Worm (Caenorhabditis elegans) whole organism, mixed stage, embryonic: ENCODE data around the gene taf-7.1.

Experiments used
- M03D4.4 ChIP-seq: sonication (generic microtip); optimal IDR thresholded peaks from 2 replicates; lab custom pipeline; 2017; ENCODE audit warnings: mild to moderate bottlenecking, missing genetic modification characterization, missing compliant biosample characterization
- bed-3 ChIP-seq: fragments of 200-800 bp; sonication (Bioruptor generic); optimal IDR thresholded peaks from 3 replicates; lab custom pipeline; 2018; ENCODE audit warnings: mild to moderate bottlenecking, missing genetic modification characterization, moderate library complexity, missing compliant biosample characterization
- blmp-1 ChIP-seq: fragments of 150-350 bp; optimal IDR thresholded peaks from 2 replicates; lab custom pipeline; 2014; ENCODE audit warnings: missing biosample characterization, missing genetic modification characterization
- ceh-43 ChIP-seq: fragments of 200-800 bp; sonication (Bioruptor generic); optimal IDR thresholded peaks from 2 replicates; lab custom pipeline; 2018; ENCODE audit warnings: mild to moderate bottlenecking, missing genetic modification characterization, moderate library complexity, missing compliant biosample characterization
- ceh-83 ChIP-seq: fragments of 200-800 bp; sonication (Bioruptor generic); optimal IDR thresholded peaks from 2 replicates; lab custom pipeline; 2018; ENCODE audit warnings: mild to moderate bottlenecking, missing genetic modification characterization, missing compliant biosample characterization
- cnd-1 ChIP-seq: fragments of 200-800 bp; sonication (Bioruptor generic); optimal IDR thresholded peaks from 2 replicates; lab custom pipeline; 2018; ENCODE audit warnings: mild to moderate bottlenecking, missing genetic modification characterization, missing compliant biosample characterization
- drap-1 ChIP-seq: fragments of 200-800 bp; sonication (Bioruptor generic); optimal IDR thresholded peaks from 3 replicates; lab custom pipeline; 2018; ENCODE audit warnings: mild to moderate bottlenecking, missing genetic modification characterization, missing compliant biosample characterization
- elt-1 ChIP-seq: sonication (generic microtip); optimal IDR thresholded peaks from 2 replicates; lab custom pipeline; 2017; ENCODE audit warnings: missing genetic modification characterization, mild to moderate bottlenecking, missing compliant biosample characterization, antibody characterized with exemption, moderate library complexity, borderline replicate concordance; ENCODE audit not compliant: insufficient read depth
- elt-3 ChIP-seq: fragments of 150-350 bp; optimal IDR thresholded peaks from 2 replicates; lab custom pipeline; 2014; ENCODE audit warnings: missing biosample characterization, missing genetic modification characterization
- flh-1 ChIP-seq: fragments of 200-800 bp; sonication (Bioruptor generic); optimal IDR thresholded peaks from 2 replicates; lab custom pipeline; 2018; ENCODE audit warnings: mild to moderate bottlenecking, missing genetic modification characterization, moderate library complexity, missing compliant biosample characterization
- ham-2 ChIP-seq: fragments of 200-800 bp; sonication (Bioruptor generic); optimal IDR thresholded peaks from 2 replicates; lab custom pipeline; 2018; ENCODE audit warnings: mild to moderate bottlenecking, missing genetic modification characterization, missing compliant biosample characterization
- hlh-1 ChIP-seq: fragments of 150-350 bp; optimal IDR thresholded peaks from 2 replicates; lab custom pipeline; 2014; ENCODE audit warnings: missing biosample characterization, missing genetic modification reagents, missing genetic modification characterization
- lin-13 ChIP-seq: fragments of 150-350 bp; optimal IDR thresholded peaks from 2 replicates; lab custom pipeline; 2014; ENCODE audit warnings: missing biosample characterization, missing genetic modification characterization
- lin-32 ChIP-seq: fragments of 200-800 bp; sonication (Bioruptor generic); optimal IDR thresholded peaks from 2 replicates; lab custom pipeline; 2018; ENCODE audit warnings: mild to moderate bottlenecking, missing genetic modification characterization, missing compliant biosample characterization
- lsy-2 ChIP-seq: fragments of 150-350 bp; optimal IDR thresholded peaks from 2 replicates; lab custom pipeline; 2014; ENCODE audit warnings: missing biosample characterization, missing genetic modification characterization
- mab-5 ChIP-seq: fragments of 150-350 bp; optimal IDR thresholded peaks from 2 replicates; lab custom pipeline; 2014; ENCODE audit warnings: missing biosample characterization, missing genetic modification characterization
- mep-1 ChIP-seq: fragments of 150-350 bp; optimal IDR thresholded peaks from 2 replicates; lab custom pipeline; 2017; ENCODE audit warnings: missing biosample characterization, missing genetic modification reagents, missing genetic modification characterization, inconsistent platforms
- mls-2 ChIP-seq: sonication (generic microtip); optimal IDR thresholded peaks from 2 replicates; lab custom pipeline; 2016; ENCODE audit warnings: mild to moderate bottlenecking, missing genetic modification characterization, moderate library complexity, missing compliant biosample characterization
- nhr-12 ChIP-seq: fragments of 150-350 bp; optimal IDR thresholded peaks from 2 replicates; lab custom pipeline; 2014; ENCODE audit warnings: missing biosample characterization, missing genetic modification characterization
- nhr-2 ChIP-seq: fragments of 150-350 bp; optimal IDR thresholded peaks from 2 replicates; lab custom pipeline; 2014; ENCODE audit warnings: missing biosample characterization, missing genetic modification characterization
- nhr-237 ChIP-seq: fragments of 150-350 bp; optimal IDR thresholded peaks from 2 replicates; lab custom pipeline; 2014; ENCODE audit warnings: missing biosample characterization, missing genetic modification characterization
- nhr-28 ChIP-seq: fragments of 150-350 bp; optimal IDR thresholded peaks from 2 replicates; lab custom pipeline; 2014; ENCODE audit warnings: missing biosample characterization, missing genetic modification characterization
- nhr-76 ChIP-seq: sonication (generic microtip); optimal IDR thresholded peaks from 2 replicates; lab custom pipeline; 2017; ENCODE audit warnings: missing biosample characterization, missing genetic modification characterization
- pha-4 ChIP-seq: fragments of 150-350 bp; optimal IDR thresholded peaks from 2 replicates; lab custom pipeline; 2018; ENCODE audit warnings: missing biosample characterization, missing genetic modification reagents, missing genetic modification characterization
- sem-2 ChIP-seq: fragments of 200-800 bp; sonication (Bioruptor generic); optimal IDR thresholded peaks from 2 replicates; lab custom pipeline; 2018; ENCODE audit warnings: mild to moderate bottlenecking, missing genetic modification characterization, missing compliant biosample characterization
- snpc-4 ChIP-seq: fragments of 150-350 bp; optimal IDR thresholded peaks from 2 replicates; lab custom pipeline; 2014; ENCODE audit warnings: missing biosample characterization, missing genetic modification characterization
- tbx-8 ChIP-seq: fragments of 200-800 bp; sonication (Bioruptor generic); optimal IDR thresholded peaks from 2 replicates; lab custom pipeline; 2018; ENCODE audit warnings: mild to moderate bottlenecking, missing genetic modification characterization, moderate library complexity, missing compliant biosample characterization
- unc-120 ChIP-seq: sonication (generic microtip); optimal IDR thresholded peaks from 2 replicates; lab custom pipeline; 2017; ENCODE audit warnings: missing genetic modification characterization, missing compliant biosample characterization; ENCODE audit not compliant: poor library complexity, severe bottlenecking
- unc-39 ChIP-seq: fragments of 150-350 bp; optimal IDR thresholded peaks from 2 replicates; lab custom pipeline; 2014; ENCODE audit warnings: missing biosample characterization, missing genetic modification characterization
- unc-62 ChIP-seq: fragments of 150-350 bp; optimal IDR thresholded peaks from 2 replicates; lab custom pipeline; 2014; ENCODE audit warnings: missing biosample characterization, missing genetic modification reagents, missing genetic modification characterization
- zip-8 ChIP-seq: fragments of 150-350 bp; optimal IDR thresholded peaks from 2 replicates; lab custom pipeline; 2014; ENCODE audit warnings: missing biosample characterization, missing genetic modification characterization
- ztf-11 ChIP-seq: fragments of 150-350 bp; optimal IDR thresholded peaks from 2 replicates; lab custom pipeline; 2014; ENCODE audit warnings: missing biosample characterization, missing genetic modification characterization

The taf-7.1 gene

DNA sequence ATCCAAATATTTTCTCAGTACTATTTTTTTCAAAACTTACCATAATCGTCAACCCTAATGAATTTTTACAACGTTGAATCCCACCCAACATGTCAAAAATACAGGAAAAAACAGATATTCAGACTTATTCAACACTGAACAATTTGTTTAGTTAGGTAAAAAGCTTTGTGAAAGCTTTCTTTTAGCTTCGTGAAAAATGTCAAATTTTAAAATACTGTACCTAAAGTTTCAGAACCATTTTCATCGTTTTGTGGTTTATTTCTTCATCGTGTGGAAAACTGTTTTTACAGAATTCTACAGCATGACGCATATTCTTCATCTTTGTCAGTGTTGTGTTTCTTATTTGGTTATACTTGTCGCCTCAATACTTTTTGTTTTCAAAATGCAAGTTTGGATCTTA is 13.3 kb upstream of the taf-7.1 start, which contains the start of gene F54F7.14:
Gene F54F7.14, plus strand, starts transcription at position 301 of the 400 bp plus-strand sequence.
- TF ChIP-seq snpc-4 (tag; lab: Kevin White, UChicago), result no peak
- TF ChIP-seq tbx-8 (GFP tag; lab: Kevin White, UChicago), result no peak
- no peak for TF ChIP-seq nhr-76 (tag; lab: Kevin White, UChicago)
- TF ChIP-seq ceh-43 (GFP tag; lab: Kevin White, UChicago), result no peak
- no peak for TF ChIP-seq elt-1 (tag; lab: Kevin White, UChicago)
- no peak for TF ChIP-seq lin-13 (tag; lab: Kevin White, UChicago)
- TF ChIP-seq unc-39 (tag; lab: Kevin White, UChicago), result no peak
- no peak for TF ChIP-seq mab-5 (tag; lab: Kevin White, UChicago)
- TF ChIP-seq nhr-237 (tag; lab: Kevin White, UChicago), result no peak
- no peak for TF ChIP-seq elt-3
- no peak for TF ChIP-seq ham-2 (GFP tag; lab: Kevin White, UChicago)
- TF ChIP-seq nhr-28 (tag; lab: Kevin White, UChicago), result no peak
- TF ChIP-seq ztf-11, result no peak
- no peak for TF ChIP-seq lin-32
- TF ChIP-seq nhr-2, result no peak
- no peak for TF ChIP-seq cnd-1 (tag; lab: Kevin White, UChicago)
- TF ChIP-seq unc-62, result no peak
- no peak for TF ChIP-seq zip-8 (tag; lab: Kevin White, UChicago)
- TF ChIP-seq lsy-2 (tag; lab: Kevin White, UChicago), result no peak

DNA sequence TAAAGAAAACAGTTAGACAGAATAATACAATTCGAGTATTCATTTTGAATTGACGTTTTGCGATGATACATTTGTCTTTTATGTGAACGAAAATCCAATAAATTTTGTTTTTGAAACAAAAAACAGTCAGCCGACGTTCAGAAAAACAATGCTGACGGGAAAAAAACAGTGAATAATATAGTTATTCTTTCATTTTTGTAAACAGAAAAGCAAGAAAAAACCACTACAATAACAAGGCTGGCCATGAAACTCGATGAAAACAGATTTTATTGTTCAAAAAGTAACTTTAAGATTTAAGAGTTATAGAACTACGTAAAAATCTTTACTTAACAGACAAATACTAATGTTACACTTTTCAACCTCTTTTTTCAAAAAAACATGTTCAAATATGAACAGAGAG is 12.8 kb upstream of the taf-7.1 start, which contains the start of gene F54F7.3:
Gene F54F7.3, minus strand, starts transcription at position 101 of the 400 bp plus-strand sequence.
- TF ChIP-seq ceh-83 (GFP tag; lab: Kevin White, UChicago) (no peak), zip-8 (tag; lab: Kevin White, UChicago) (no peak), unc-62 (no peak), nhr-12 (tag; lab: Kevin White, UChicago) (no peak), mls-2 (no peak), nhr-28 (tag; lab: Kevin White, UChicago) (no peak), cnd-1 (tag; lab: Kevin White, UChicago) (no peak)

DNA sequence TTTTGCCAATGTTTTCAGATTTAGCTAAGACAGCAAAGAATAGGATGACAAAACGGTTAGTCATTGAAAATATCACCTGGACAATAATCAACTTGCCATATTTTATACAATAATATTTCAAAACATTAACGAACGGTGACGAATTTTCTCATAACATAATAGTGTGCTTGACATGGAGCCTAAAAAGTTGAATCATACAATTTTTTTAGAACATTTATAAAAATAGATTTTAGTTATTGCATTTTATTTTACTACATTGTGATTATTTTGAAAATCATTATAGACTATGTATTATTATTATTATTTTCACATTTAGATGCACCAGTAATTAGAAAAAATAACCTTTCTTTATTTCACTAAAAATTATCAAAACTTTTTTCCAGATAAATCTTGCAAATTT is 11.3 kb upstream of the taf-7.1 start, which contains the start of gene F54F7.9:
Gene F54F7.9, minus strand, starts transcription at position 101 of the 400 bp plus-strand sequence.
- TF ChIP-seq bed-3 (no peak), lsy-2 (tag; lab: Kevin White, UChicago) (no peak), lin-32 (no peak), hlh-1 (tag; lab: Kevin White, UChicago) (no peak), nhr-2 (no peak), unc-120 (tag; lab: Kevin White, UChicago) (no peak), nhr-12 (tag; lab: Kevin White, UChicago) (no peak), nhr-237 (tag; lab: Kevin White, UChicago) (no peak), drap-1 (GFP tag; lab: Kevin White, UChicago) (no peak), ztf-11 (no peak), flh-1 (GFP tag; lab: Kevin White, UChicago) (no peak), tbx-8 (GFP tag; lab: Kevin White, UChicago) (no peak), unc-62 (no peak), mep-1 (no peak), blmp-1 (no peak), ceh-43 (GFP tag; lab: Kevin White, UChicago) (no peak), ceh-83 (GFP tag; lab: Kevin White, UChicago) (no peak), M03D4.4 (tag; lab: Kevin White, UChicago) (no peak), elt-1 (tag; lab: Kevin White, UChicago) (no peak)

DNA sequence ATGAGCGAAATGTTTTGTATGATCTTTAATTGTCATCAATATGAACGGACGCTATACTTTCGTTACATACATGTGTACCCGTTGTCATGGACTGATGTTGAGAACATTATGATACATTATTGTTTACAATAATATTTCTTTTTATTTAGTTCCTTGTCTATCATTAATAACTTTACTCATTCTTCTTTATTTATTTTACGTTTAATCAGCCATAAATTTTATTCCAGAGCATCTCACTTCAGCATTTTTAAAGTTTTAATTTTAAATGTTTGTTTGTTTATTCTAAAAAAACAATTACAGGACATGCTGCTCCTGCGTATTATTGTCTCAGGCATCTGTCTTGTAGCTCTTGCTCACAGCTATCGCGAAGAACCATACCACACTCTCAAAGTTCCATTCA is 6.1 kb upstream of the taf-7.1 start, which contains the start of gene F54F7.2:
Gene F54F7.2, plus strand, starts transcription at position 301 of the 400 bp plus-strand sequence.
- TF ChIP-seq lin-13 (tag; lab: Kevin White, UChicago), result no peak
- TF ChIP-seq sem-2 (GFP tag; lab: Kevin White, UChicago), result no peak
- TF ChIP-seq lsy-2 (tag; lab: Kevin White, UChicago), result no peak
- TF ChIP-seq tbx-8 (GFP tag; lab: Kevin White, UChicago), result no peak
- TF ChIP-seq pha-4, result no peak
- no peak for TF ChIP-seq mep-1
- no peak for TF ChIP-seq cnd-1 (tag; lab: Kevin White, UChicago)
- TF ChIP-seq lin-32, result no peak
- TF ChIP-seq drap-1 (GFP tag; lab: Kevin White, UChicago), result no peak
- TF ChIP-seq hlh-1 (tag; lab: Kevin White, UChicago), result no peak
- no peak for TF ChIP-seq ceh-43 (GFP tag; lab: Kevin White, UChicago)
- TF ChIP-seq blmp-1, result no peak
- TF ChIP-seq unc-120 (tag; lab: Kevin White, UChicago), result no peak
- no peak for TF ChIP-seq ztf-11
- no peak for TF ChIP-seq snpc-4 (tag; lab: Kevin White, UChicago)
- no peak for TF ChIP-seq flh-1 (GFP tag; lab: Kevin White, UChicago)
- no peak for TF ChIP-seq nhr-2
